Fruit fly (Drosophila melanogaster) whole organism, embryonic: ENCODE results near the gene Tyler.

ENCODE experiments used
- ATbp ChIP-seq: fragments of 200-800 bp; sonication (Bioruptor generic); optimal IDR thresholded peaks from 2 replicates; lab custom pipeline; 2017; ENCODE audit warnings: missing biosample characterization, mild to moderate bottlenecking, missing genetic modification characterization, missing genetic modification reagents
- Bgb ChIP-seq: fragments of 200-800 bp; sonication (Bioruptor generic); IDR thresholded peaks from 2 replicates; pipeline ENCODE4 v1.3.6; 2022; ENCODE audit warnings: missing biosample characterization, missing genetic modification characterization; ENCODE audit not compliant: partially characterized antibody
- CG10209 ChIP-seq: fragments of 200-800 bp; sonication (Bioruptor generic); optimal IDR thresholded peaks from 3 replicates; lab custom pipeline; 2017; ENCODE audit warnings: missing biosample characterization, mild to moderate bottlenecking, missing genetic modification characterization, missing genetic modification reagents
- CG10267 ChIP-seq: fragments of 200-800 bp; sonication (Bioruptor generic); optimal IDR thresholded peaks from 2 replicates; lab custom pipeline; 2018; ENCODE audit warnings: missing biosample characterization, mild to moderate bottlenecking, missing genetic modification characterization, moderate library complexity
- CG10462 ChIP-seq: fragments of 200-800 bp; sonication (Bioruptor generic); optimal IDR thresholded peaks from 2 replicates; lab custom pipeline; 2016; ENCODE audit warnings: missing biosample characterization, missing genetic modification characterization
- CG10565 ChIP-seq: fragments of 200-800 bp; sonication (Bioruptor generic); optimal IDR thresholded peaks from 3 replicates; lab custom pipeline; 2016; ENCODE audit warnings: missing biosample characterization, mild to moderate bottlenecking, missing genetic modification characterization
- CG10654 ChIP-seq: fragments of 200-800 bp; sonication (Bioruptor generic); optimal IDR thresholded peaks from 2 replicates; lab custom pipeline; 2016; ENCODE audit warnings: missing biosample characterization, missing genetic modification characterization
- CG11085 ChIP-seq: fragments of 200-800 bp; sonication (Bioruptor generic); IDR thresholded peaks from 2 replicates; pipeline ENCODE4 v1.3.6; 2022; ENCODE audit warnings: missing biosample characterization, missing genetic modification characterization
- CG11696 ChIP-seq: fragments of 200-800 bp; sonication (Bioruptor generic); IDR thresholded peaks from 2 replicates; pipeline ENCODE4 v1.3.6; 2022; ENCODE audit warnings: missing biosample characterization, missing genetic modification characterization
- CG12942 ChIP-seq: fragments of 200-800 bp; sonication (Bioruptor generic); optimal IDR thresholded peaks from 3 replicates; lab custom pipeline; 2016; ENCODE audit warnings: missing biosample characterization, missing genetic modification characterization
- CG13123 ChIP-seq: fragments of 200-800 bp; sonication (Bioruptor generic); optimal IDR thresholded peaks from 2 replicates; lab custom pipeline; 2016; ENCODE audit warnings: missing biosample characterization, missing genetic modification characterization
- CG1602 ChIP-seq: fragments of 200-800 bp; sonication (Bioruptor generic); optimal IDR thresholded peaks from 3 replicates; lab custom pipeline; 2016; ENCODE audit warnings: missing biosample characterization, missing genetic modification characterization
- CG2875 ChIP-seq: fragments of 200-800 bp; sonication (Bioruptor generic); optimal IDR thresholded peaks from 2 replicates; lab custom pipeline; 2017; ENCODE audit warnings: missing biosample characterization, mild to moderate bottlenecking, missing genetic modification characterization, missing genetic modification reagents
- CG3407 ChIP-seq: fragments of 200-800 bp; sonication (Bioruptor generic); optimal IDR thresholded peaks from 2 replicates; lab custom pipeline; 2018; ENCODE audit warnings: missing biosample characterization, mild to moderate bottlenecking, missing genetic modification characterization
- CG3726 ChIP-seq: fragments of 200-800 bp; sonication (Bioruptor generic); IDR thresholded peaks from 3 replicates; pipeline ENCODE4, ENCODE4 v1.3.6; 2022; ENCODE audit warnings: missing biosample characterization, missing genetic modification characterization
- CG4360 ChIP-seq: fragments of 200-800 bp; sonication (Bioruptor generic); IDR thresholded peaks from 2 replicates; pipeline ENCODE4 v1.3.6; 2022; ENCODE audit warnings: missing biosample characterization, missing genetic modification characterization
- CG4707 ChIP-seq: fragments of 200-800 bp; sonication (Bioruptor generic); optimal IDR thresholded peaks from 2 replicates; lab custom pipeline; 2018; ENCODE audit warnings: missing biosample characterization, mild to moderate bottlenecking, missing genetic modification characterization, moderate library complexity
- CG4820 ChIP-seq: fragments of 200-800 bp; sonication (Bioruptor generic); optimal IDR thresholded peaks from 3 replicates; lab custom pipeline; 2016; ENCODE audit warnings: missing biosample characterization, missing genetic modification characterization
- CG7357 ChIP-seq: fragments of 200-800 bp; sonication (Bioruptor generic); IDR thresholded peaks from 3 replicates; pipeline ENCODE4 v1.3.6; 2022; ENCODE audit warnings: missing biosample characterization, missing genetic modification characterization
- CG7556 ChIP-seq: fragments of 200-800 bp; sonication (Bioruptor generic); optimal IDR thresholded peaks from 2 replicates; lab custom pipeline; 2017; ENCODE audit warnings: missing biosample characterization, mild to moderate bottlenecking, missing genetic modification characterization
- CG7987 ChIP-seq: fragments of 200-800 bp; sonication (Bioruptor generic); optimal IDR thresholded peaks from 2 replicates; lab custom pipeline; 2018; ENCODE audit warnings: missing biosample characterization, mild to moderate bottlenecking, missing genetic modification characterization, moderate library complexity
- CG8924 ChIP-seq: fragments of 200-800 bp; optimal IDR thresholded peaks from 3 replicates; lab custom pipeline; 2019; ENCODE audit warnings: missing biosample characterization, mild to moderate bottlenecking, missing genetic modification characterization, moderate library complexity
- CG9215 ChIP-seq: fragments of 200-800 bp; sonication (Bioruptor generic); IDR thresholded peaks from 2 replicates; pipeline ENCODE4 v1.3.6; 2022; ENCODE audit warnings: missing biosample characterization, missing genetic modification characterization
- CoRest ChIP-seq: fragments of 200-800 bp; sonication (Bioruptor generic); optimal IDR thresholded peaks from 3 replicates; lab custom pipeline; 2018; ENCODE audit warnings: missing biosample characterization, mild to moderate bottlenecking, missing genetic modification characterization, moderate library complexity
- Dad ChIP-seq: fragments of 200-800 bp; sonication (Bioruptor generic); optimal IDR thresholded peaks from 3 replicates; lab custom pipeline; 2016; ENCODE audit warnings: missing biosample characterization, missing genetic modification characterization
- Deaf1 ChIP-seq: fragments of 200-800 bp; optimal IDR thresholded peaks from 3 replicates; lab custom pipeline; 2019; ENCODE audit warnings: missing biosample characterization, mild to moderate bottlenecking, missing genetic modification characterization, moderate library complexity
- HLH4C ChIP-seq: fragments of 200-800 bp; sonication (Bioruptor generic); IDR thresholded peaks from 3 replicates; pipeline ENCODE4 v1.3.6; 2022; ENCODE audit warnings: missing biosample characterization, missing genetic modification characterization; ENCODE audit not compliant: partially characterized antibody
- MBD-R2 ChIP-seq: fragments of 200-800 bp; sonication (Bioruptor generic); IDR thresholded peaks from 2 replicates; pipeline ENCODE4 v1.3.6; 2022; ENCODE audit warnings: missing biosample characterization, missing genetic modification characterization
- Myb ChIP-seq: fragments of 200-800 bp; sonication (Bioruptor generic); optimal IDR thresholded peaks from 2 replicates; lab custom pipeline; 2016; ENCODE audit warnings: missing biosample characterization, missing genetic modification characterization
- NfI ChIP-seq: fragments of 200-800 bp; sonication (Bioruptor generic); optimal IDR thresholded peaks from 3 replicates; lab custom pipeline; 2018; ENCODE audit warnings: missing biosample characterization, mild to moderate bottlenecking, missing genetic modification characterization, moderate library complexity
- Sox100B ChIP-seq: fragments of 200-800 bp; sonication (Bioruptor generic); optimal IDR thresholded peaks from 3 replicates; lab custom pipeline; 2018; ENCODE audit warnings: missing biosample characterization, mild to moderate bottlenecking, missing genetic modification characterization
- chm ChIP-seq: fragments of 200-800 bp; sonication (Bioruptor generic); IDR thresholded peaks from 2 replicates; pipeline ENCODE4 v1.3.6; 2022; ENCODE audit warnings: missing biosample characterization, missing genetic modification characterization
- cwo ChIP-seq: fragments of 200-800 bp; sonication (Bioruptor generic); optimal IDR thresholded peaks from 3 replicates; lab custom pipeline; 2017; ENCODE audit warnings: missing biosample characterization, missing genetic modification characterization, mild to moderate bottlenecking, moderate library complexity, missing genetic modification reagents
- danr ChIP-seq: fragments of 200-800 bp; sonication (Bioruptor generic); IDR thresholded peaks from 2 replicates; pipeline ENCODE4 v1.3.6; 2022; ENCODE audit warnings: missing biosample characterization, missing genetic modification characterization
- dati ChIP-seq: fragments of 200-800 bp; sonication (Bioruptor generic); IDR thresholded peaks from 2 replicates; pipeline ENCODE4 v1.3.6; 2022; ENCODE audit warnings: missing biosample characterization, missing genetic modification characterization
- dm ChIP-seq: fragments of 200-800 bp; sonication (Bioruptor generic); optimal IDR thresholded peaks from 3 replicates; lab custom pipeline; 2016; ENCODE audit warnings: missing biosample characterization, missing genetic modification characterization
- dmrt99B ChIP-seq: fragments of 200-800 bp; sonication (Bioruptor generic); optimal IDR thresholded peaks from 2 replicates; lab custom pipeline; 2018; ENCODE audit warnings: missing biosample characterization, mild to moderate bottlenecking, missing genetic modification characterization, moderate library complexity
- gce ChIP-seq: fragments of 200-800 bp; sonication (Bioruptor generic); IDR thresholded peaks from 3 replicates; pipeline ENCODE4 v1.3.6; 2022; ENCODE audit warnings: missing biosample characterization, missing genetic modification characterization
- gcm ChIP-seq: fragments of 200-800 bp; sonication (Bioruptor generic); optimal IDR thresholded peaks from 2 replicates; lab custom pipeline; 2019; ENCODE audit warnings: missing biosample characterization, mild to moderate bottlenecking, missing genetic modification characterization, moderate library complexity
- grn ChIP-seq: fragments of 200-800 bp; sonication (Bioruptor generic); optimal IDR thresholded peaks from 3 replicates; lab custom pipeline; 2017; ENCODE audit warnings: missing biosample characterization, missing genetic modification characterization
- gro ChIP-seq: fragments of 200-800 bp; sonication (Bioruptor generic); optimal IDR thresholded peaks from 2 replicates; lab custom pipeline; 2016; ENCODE audit warnings: missing biosample characterization, missing genetic modification characterization
- hbn ChIP-seq: fragments of 200-800 bp; sonication (Bioruptor generic); IDR thresholded peaks from 2 replicates; pipeline ENCODE4 v1.3.6; 2022; ENCODE audit warnings: missing biosample characterization, missing genetic modification characterization; ENCODE audit not compliant: partially characterized antibody
- lab ChIP-seq: fragments of 200-800 bp; sonication (Bioruptor generic); optimal IDR thresholded peaks from 3 replicates; lab custom pipeline; 2017; ENCODE audit warnings: missing biosample characterization, missing genetic modification characterization, mild to moderate bottlenecking, moderate library complexity, missing genetic modification reagents
- nerfin-2 ChIP-seq: fragments of 200-800 bp; sonication (Bioruptor generic); IDR thresholded peaks from 2 replicates; pipeline ENCODE4 v1.3.6; 2022; ENCODE audit warnings: missing biosample characterization, missing genetic modification characterization; ENCODE audit not compliant: partially characterized antibody
- org-1 ChIP-seq: fragments of 200-800 bp; sonication (Bioruptor generic); optimal IDR thresholded peaks from 2 replicates; lab custom pipeline; 2017; ENCODE audit warnings: missing biosample characterization, missing genetic modification characterization
- pan ChIP-seq, 4 experiments: fragments of >200 bp in 3 of 4; fragments of 200-800 bp in 1 of 4; sonication (Bioruptor generic) in 1 of 4; optimal IDR thresholded peaks in 3 of 4; IDR thresholded peaks in 1 of 4; 2 replicates each; pipeline versions ENCODE4 v1.3.6 to Lab custom; 2017 to 2022; ENCODE audit warnings: missing biosample characterization in 2 of 4, missing genetic modification characterization in 2 of 4, mixed read lengths in 1 of 4
- pfk ChIP-seq: fragments of 200-800 bp; sonication (Bioruptor generic); optimal IDR thresholded peaks from 2 replicates; lab custom pipeline; 2018; ENCODE audit warnings: missing biosample characterization, mild to moderate bottlenecking, missing genetic modification characterization, moderate library complexity
- slou ChIP-seq: fragments of 200-800 bp; sonication (Bioruptor generic); optimal IDR thresholded peaks from 3 replicates; lab custom pipeline; 2016; ENCODE audit warnings: missing biosample characterization, missing genetic modification characterization

Tyler gene

dm6 chrX:19597684-19598363 lies 13.5 kb upstream of the Tyler start, which contains the start of gene RpS10b (continued):
- TF ChIP-seq dm (GFP tag; lab: Kevin White, UChicago) (peak; percentile 95), nerfin-2 (GFP tag; lab: Robert Waterston, UW) (peak; percentile 86), CG13123 (peak; percentile 54), CG10209 (GFP tag; lab: Kevin White, UChicago) (peak; percentile 92), CG4360 (GFP tag; lab: Robert Waterston, UW) (no peak), Myb (GFP tag; lab: Kevin White, UChicago) (peak; percentile 83), CG8924 (tag; lab: Kevin White, UChicago) (peak; percentile 72), CG12942 (GFP tag; lab: Kevin White, UChicago) (peak; percentile 57), grn (peak; percentile 79), CG10565 (GFP tag; lab: Kevin White, UChicago) (peak; percentile 29), Dad (GFP tag; lab: Kevin White, UChicago) (peak; percentile 89), cwo (GFP tag; lab: Kevin White, UChicago) (peak; percentile 77), CG9215 (GFP tag; lab: Robert Waterston, UW) (peak; percentile 42), CG3407 (GFP tag; lab: Kevin White, UChicago) (peak; percentile 86), NfI (GFP tag; lab: Kevin White, UChicago) (peak; percentile 95), ATbp (GFP tag; lab: Kevin White, UChicago) (peak; percentile 92), Deaf1 (peak; percentile 47), pan (optimal IDR thresholded peaks at IDR 0.05; lab: Kevin White, UChicago) (no peak), pan (GFP tag; optimal IDR thresholded peaks at IDR 0.05 in 1 of 2, IDR thresholded peaks at IDR 0.05 in 1 of 2) (peak in 1 of 2 experiments; percentile 87), gce (GFP tag; lab: Robert Waterston, UW) (peak; percentile 87), lab (peak; percentile 96), CG10267 (tag; lab: Kevin White, UChicago) (peak; percentile 84), CG11696 (GFP tag; lab: Robert Waterston, UW) (peak; percentile 62; the same call in 1 of the 2 replicates), CG2875 (GFP tag; lab: Kevin White, UChicago) (peak; percentile 91), CG10462 (GFP tag; lab: Kevin White, UChicago) (peak; percentile 54), CG4707 (peak; percentile 90), org-1 (GFP tag; lab: Kevin White, UChicago) (peak; percentile 91), HLH4C (peak; percentile 95), CG10654 (GFP tag; lab: Kevin White, UChicago) (peak; percentile 83), CG1602 (GFP tag; lab: Kevin White, UChicago) (peak; percentile 40), chm (GFP tag; lab: Robert Waterston, UW) (peak; percentile 90), CG7556 (GFP tag; lab: Kevin White, UChicago) (peak; percentile 79), CG3726 (GFP tag; lab: Robert Waterston, UW) (peak; percentile 66; the same call in 2 of the 3 replicates), CG11085 (GFP tag; lab: Robert Waterston, UW) (peak; percentile 78), CG7987 (GFP tag; lab: Kevin White, UChicago) (peak; percentile 97), hbn (GFP tag; lab: Robert Waterston, UW) (peak; percentile 91), Sox100B (GFP tag; lab: Kevin White, UChicago) (peak; percentile 95), gcm (GFP tag; lab: Kevin White, UChicago) (peak; percentile 82), dmrt99B (tag; lab: Kevin White, UChicago) (peak; percentile 81), Bgb (GFP tag; lab: Robert Waterston, UW) (peak; percentile 91), CG7357 (peak; percentile 57; the same call in 1 of the 3 replicates), CG4820 (GFP tag; lab: Kevin White, UChicago) (peak; percentile 75), danr (GFP tag; lab: Robert Waterston, UW) (peak; percentile 32; the same call in 1 of the 2 replicates), MBD-R2 (GFP tag; lab: Robert Waterston, UW) (peak; percentile 42; the same call in 1 of the 2 replicates), gro (GFP tag; lab: Kevin White, UChicago) (peak; percentile 91), dati (peak; percentile 54), CoRest (tag; lab: Kevin White, UChicago) (peak; percentile 77), slou (GFP tag; lab: Kevin White, UChicago) (peak; percentile 78), pfk (GFP tag; lab: Kevin White, UChicago) (peak; percentile 81)
